Fruit fly (Drosophila melanogaster) whole organism, pupa: Measurements from ENCODE around the gene Or92a.

Experiments used
- CG10348 ChIP-seq: fragments of 200-800 bp; sonication (Bioruptor generic); IDR thresholded peaks from 2 replicates; pipeline ENCODE4 v1.3.6; 2022; ENCODE audit warnings: missing biosample characterization, missing genetic modification characterization
- CG12605 ChIP-seq: fragments of 200-800 bp; sonication (Bioruptor generic); IDR thresholded peaks from 2 replicates; pipeline ENCODE4 v1.3.6; 2022; ENCODE audit warnings: missing biosample characterization, missing genetic modification characterization
- CG13204 ChIP-seq: fragments of 200-800 bp; sonication (Bioruptor generic); optimal IDR thresholded peaks from 2 replicates; lab custom pipeline; 2018; ENCODE audit warnings: missing biosample characterization, mild to moderate bottlenecking, missing genetic modification characterization, moderate library complexity
- CG14655 ChIP-seq: fragments of 200-800 bp; sonication (Bioruptor generic); optimal IDR thresholded peaks from 3 replicates; lab custom pipeline; 2017; ENCODE audit warnings: mild to moderate bottlenecking, missing biosample characterization, missing genetic modification reagents, missing genetic modification characterization
- CG15710 ChIP-seq: fragments of 200-800 bp; sonication (Bioruptor generic); optimal IDR thresholded peaks from 2 replicates; lab custom pipeline; 2018; ENCODE audit warnings: missing biosample characterization, mild to moderate bottlenecking, missing genetic modification characterization, moderate library complexity
- CG17806 ChIP-seq: fragments of 200-800 bp; sonication (Bioruptor generic); optimal IDR thresholded peaks from 2 replicates; lab custom pipeline; 2018; ENCODE audit warnings: missing biosample characterization, mild to moderate bottlenecking, missing genetic modification characterization, moderate library complexity
- CG32121 ChIP-seq: fragments of 200-800 bp; sonication (Bioruptor generic); IDR thresholded peaks from 2 replicates; pipeline ENCODE4 v1.3.6; 2022; ENCODE audit warnings: missing biosample characterization, missing genetic modification characterization
- CG34367 ChIP-seq: fragments of 200-800 bp; sonication (Bioruptor generic); optimal IDR thresholded peaks from 2 replicates; lab custom pipeline; 2018; ENCODE audit warnings: missing biosample characterization, mild to moderate bottlenecking, missing genetic modification characterization
- CG4496 ChIP-seq: fragments of 200-800 bp; sonication (Bioruptor generic); IDR thresholded peaks from 3 replicates; pipeline ENCODE4 v1.3.6; 2022; ENCODE audit warnings: missing biosample characterization, missing genetic modification characterization
- CG8159 ChIP-seq: fragments of 200-800 bp; sonication (Bioruptor generic); optimal IDR thresholded peaks from 3 replicates; lab custom pipeline; 2018; ENCODE audit warnings: missing biosample characterization, mild to moderate bottlenecking, missing genetic modification characterization, moderate library complexity
- CG8301 ChIP-seq: fragments of 200-800 bp; sonication (Bioruptor generic); optimal IDR thresholded peaks from 2 replicates; lab custom pipeline; 2018; ENCODE audit warnings: missing biosample characterization, mild to moderate bottlenecking, missing genetic modification characterization
- CG9948 ChIP-seq: fragments of 200-800 bp; sonication (Bioruptor generic); optimal IDR thresholded peaks from 2 replicates; lab custom pipeline; 2018; ENCODE audit warnings: missing biosample characterization, mild to moderate bottlenecking, missing genetic modification characterization, moderate library complexity
- D1 ChIP-seq: fragments of 200-800 bp; sonication (Bioruptor generic); optimal IDR thresholded peaks from 2 replicates; lab custom pipeline; 2018; ENCODE audit warnings: missing biosample characterization, mild to moderate bottlenecking, missing genetic modification characterization, moderate library complexity
- EcR ChIP-seq: fragments of 200-800 bp; sonication (Bioruptor generic); optimal IDR thresholded peaks from 3 replicates; lab custom pipeline; 2019; ENCODE audit warnings: missing biosample characterization, missing genetic modification characterization, mild to moderate bottlenecking, moderate library complexity, missing genetic modification reagents
- Ets98B ChIP-seq: fragments of 200-800 bp; sonication (Bioruptor generic); IDR thresholded peaks from 2 replicates; pipeline ENCODE4 v1.3.6; 2022; ENCODE audit warnings: missing biosample characterization, missing genetic modification characterization
- Pif1A ChIP-seq: fragments of 200-800 bp; sonication (Bioruptor generic); optimal IDR thresholded peaks from 3 replicates; lab custom pipeline; 2016; ENCODE audit warnings: missing biosample characterization, missing genetic modification characterization
- Pif1B ChIP-seq: fragments of 200-800 bp; sonication (Bioruptor generic); optimal IDR thresholded peaks from 3 replicates; lab custom pipeline; 2016; ENCODE audit warnings: missing biosample characterization, missing genetic modification characterization
- Snoo ChIP-seq: fragments of 200-800 bp; sonication (Bioruptor generic); optimal IDR thresholded peaks from 3 replicates; lab custom pipeline; 2017; ENCODE audit warnings: missing biosample characterization, mild to moderate bottlenecking, missing genetic modification characterization, inconsistent platforms
- fd96Ca ChIP-seq: fragments of 200-800 bp; sonication (Bioruptor generic); IDR thresholded peaks from 3 replicates; pipeline ENCODE4 v1.3.6; 2022; ENCODE audit warnings: missing biosample characterization, missing genetic modification characterization
- gl ChIP-seq: fragments of 200-800 bp; sonication (Bioruptor generic); optimal IDR thresholded peaks from 2 replicates; lab custom pipeline; 2018; ENCODE audit warnings: missing biosample characterization, mild to moderate bottlenecking, missing genetic modification characterization
- rn ChIP-seq: fragments of 200-800 bp; sonication (Bioruptor generic); IDR thresholded peaks from 2 replicates; pipeline ENCODE4 v1.3.6; 2022; ENCODE audit warnings: missing biosample characterization, missing genetic modification characterization

Gene Or92a

dm6 chr3R:20504488-20504887, at the start of gene Or92a:
Gene Or92a, plus strand, starts transcription at chr3R:20504788.
- TF ChIP-seq CG15710 (tag; lab: Kevin White, UChicago) (no peak), CG9948 (tag; lab: Kevin White, UChicago) (no peak), CG12605 (GFP tag; lab: Robert Waterston, UW) (no peak), rn (GFP tag; lab: Robert Waterston, UW) (no peak), D1 (tag; lab: Kevin White, UChicago) (no peak), gl (tag; lab: Kevin White, UChicago) (no peak)

- 0 out of 3 replicates have a peak, but pooled peaks have one; percentile 8 for TF ChIP-seq CG4496
- no peak for TF ChIP-seq CG10348 (GFP tag; lab: Robert Waterston, UW)
- TF ChIP-seq CG15710 (tag; lab: Kevin White, UChicago), result no peak
- TF ChIP-seq CG8301 (tag; lab: Kevin White, UChicago), result no peak
These were observed 40.3 kb upstream of the Or92a start for dm6 chr3R:20464267-20464768.

- TF ChIP-seq CG34367 (tag; lab: Kevin White, UChicago), result no peak
- no peak for TF ChIP-seq CG17806
- TF ChIP-seq CG10348 (GFP tag; lab: Robert Waterston, UW), result no peak
These were observed 31.7 kb upstream of the Or92a start for dm6 chr3R:20472764-20473390.

- TF ChIP-seq CG14655 (GFP tag; lab: Kevin White, UChicago) (no peak), CG12605 (GFP tag; lab: Robert Waterston, UW) (no peak), CG34367 (tag; lab: Kevin White, UChicago) (no peak), Pif1A (no peak), gl (tag; lab: Kevin White, UChicago) (no peak), D1 (tag; lab: Kevin White, UChicago) (no peak), CG15710 (tag; lab: Kevin White, UChicago) (no peak), Snoo (tag; lab: Kevin White, UChicago) (no peak), CG4496 (no peak), CG8301 (tag; lab: Kevin White, UChicago) (no peak), EcR (no peak), rn (GFP tag; lab: Robert Waterston, UW) (no peak), CG13204 (GFP tag; lab: Kevin White, UChicago) (no peak), CG32121 (GFP tag; lab: Robert Waterston, UW) (no peak), CG17806 (no peak), fd96Ca (GFP tag; lab: Robert Waterston, UW) (no peak), CG10348 (GFP tag; lab: Robert Waterston, UW) (no peak), CG9948 (tag; lab: Kevin White, UChicago) (no peak), CG8159 (tag; lab: Kevin White, UChicago) (no peak), Ets98B (GFP tag; lab: Robert Waterston, UW) (no peak)
These were observed 20.1 kb upstream of the Or92a start, which contains the start of gene Gfrl for dm6 chr3R:20484441-20484840. Gene Gfrl, minus strand, starts transcription at chr3R:20484588.

dm6 chr3R:20501327-20501726, 3.3 kb upstream of the Or92a start, which contains the start of gene Dic2:
Gene Dic2, minus strand, starts transcription at chr3R:20501427.
- TF ChIP-seq Pif1A, result no peak
- TF ChIP-seq CG10348 (GFP tag; lab: Robert Waterston, UW), result no peak
- no peak for TF ChIP-seq Pif1B (GFP tag; lab: Kevin White, UChicago)
- TF ChIP-seq Ets98B (GFP tag; lab: Robert Waterston, UW), result no peak
- TF ChIP-seq CG8301 (tag; lab: Kevin White, UChicago), result no peak
- no peak for TF ChIP-seq rn (GFP tag; lab: Robert Waterston, UW)
- no peak for TF ChIP-seq CG8159 (tag; lab: Kevin White, UChicago)
- TF ChIP-seq CG34367 (tag; lab: Kevin White, UChicago), result no peak
- no peak for TF ChIP-seq Snoo (tag; lab: Kevin White, UChicago)
- TF ChIP-seq CG13204 (GFP tag; lab: Kevin White, UChicago), result no peak

dm6 chr3R:20501910-20502309, 2.7 kb upstream of the Or92a start, which contains the start of gene CG46441:
Gene CG46441, minus strand, starts transcription at chr3R:20502010.
- TF ChIP-seq CG8159 (tag; lab: Kevin White, UChicago) (no peak), CG8301 (tag; lab: Kevin White, UChicago) (no peak), CG17806 (no peak), CG12605 (GFP tag; lab: Robert Waterston, UW) (no peak), Pif1B (GFP tag; lab: Kevin White, UChicago) (no peak), gl (tag; lab: Kevin White, UChicago) (no peak), CG34367 (tag; lab: Kevin White, UChicago) (no peak), CG4496 (no peak)
- TF ChIP-seq, all 21 proteins: peak for 0

- TF ChIP-seq fd96Ca (GFP tag; lab: Robert Waterston, UW) (no peak), CG4496 (0 out of 3 replicates have a peak, but pooled peaks have one; percentile 19)
These were observed 942 bp upstream of the Or92a start, which contains the start of gene MtnB for dm6 chr3R:20503646-20504045. Gene MtnB, minus strand, starts transcription at chr3R:20503746.
